Worm (Caenorhabditis elegans): Measurements from ENCODE around the gene tmbi-4.

Gene tmbi-4

ce11 chrX:9183836-9184235 is 33.3 kb downstream of the tmbi-4 start, which contains the start of gene Y81B9A.2:
Y81B9A.2 (plus strand) TSS chrX:9184136.
- no peak for TF ChIP-seq pqm-1 (tag; optimal IDR thresholded peaks at IDR 0.05)
- no peak for TF ChIP-seq skn-1 (tag; optimal IDR thresholded peaks at IDR 0.05)
- no peak for TF ChIP-seq snpc-1.2 (GFP tag; IDR thresholded peaks at IDR 0.05)
- TF ChIP-seq egl-27 (tag; optimal IDR thresholded peaks at IDR 0.05): no peak
- TF ChIP-seq sdz-12 (GFP tag; optimal IDR thresholded peaks at IDR 0.05): no peak
- no peak for TF ChIP-seq lin-39 (tag; optimal IDR thresholded peaks at IDR 0.05)
- TF ChIP-seq lin-15B (tag; optimal IDR thresholded peaks at IDR 0.05): no peak
- no peak for TF ChIP-seq mdl-1 (tag; optimal IDR thresholded peaks at IDR 0.05)
- TF ChIP-seq madf-9 (GFP tag; conservative IDR thresholded peaks at IDR 0.05): no peak
- no peak for TF ChIP-seq ces-1 (GFP tag; optimal IDR thresholded peaks at IDR 0.05)
- no peak for TF ChIP-seq hlh-11 (tag; optimal IDR thresholded peaks at IDR 0.05)
- no peak for TF ChIP-seq lin-29 (GFP tag; IDR thresholded peaks at IDR 0.05)
- no peak for TF ChIP-seq duxl-1 (tag; optimal IDR thresholded peaks at IDR 0.05; ENCODE audit: poor library complexity)
- TF ChIP-seq F10B5.3 (tag; optimal IDR thresholded peaks at IDR 0.05): no peak
- TF ChIP-seq F37D6.2 (tag; optimal IDR thresholded peaks at IDR 0.05): no peak
- TF ChIP-seq hif-1 (tag; optimal IDR thresholded peaks at IDR 0.05): no peak
- TF ChIP-seq pha-4 (GFP tag; IDR thresholded peaks at IDR 0.05): no peak
- no peak for TF ChIP-seq pha-4 (tag; optimal IDR thresholded peaks at IDR 0.05)
- TF ChIP-seq ceh-44 (GFP tag; IDR thresholded peaks at IDR 0.05): no peak
- no peak for TF ChIP-seq dve-1 (tag; optimal IDR thresholded peaks at IDR 0.05; ENCODE audit: insufficient read depth)
- no peak for TF ChIP-seq tra-1 (GFP tag; IDR thresholded peaks at IDR 0.05)

DNA sequence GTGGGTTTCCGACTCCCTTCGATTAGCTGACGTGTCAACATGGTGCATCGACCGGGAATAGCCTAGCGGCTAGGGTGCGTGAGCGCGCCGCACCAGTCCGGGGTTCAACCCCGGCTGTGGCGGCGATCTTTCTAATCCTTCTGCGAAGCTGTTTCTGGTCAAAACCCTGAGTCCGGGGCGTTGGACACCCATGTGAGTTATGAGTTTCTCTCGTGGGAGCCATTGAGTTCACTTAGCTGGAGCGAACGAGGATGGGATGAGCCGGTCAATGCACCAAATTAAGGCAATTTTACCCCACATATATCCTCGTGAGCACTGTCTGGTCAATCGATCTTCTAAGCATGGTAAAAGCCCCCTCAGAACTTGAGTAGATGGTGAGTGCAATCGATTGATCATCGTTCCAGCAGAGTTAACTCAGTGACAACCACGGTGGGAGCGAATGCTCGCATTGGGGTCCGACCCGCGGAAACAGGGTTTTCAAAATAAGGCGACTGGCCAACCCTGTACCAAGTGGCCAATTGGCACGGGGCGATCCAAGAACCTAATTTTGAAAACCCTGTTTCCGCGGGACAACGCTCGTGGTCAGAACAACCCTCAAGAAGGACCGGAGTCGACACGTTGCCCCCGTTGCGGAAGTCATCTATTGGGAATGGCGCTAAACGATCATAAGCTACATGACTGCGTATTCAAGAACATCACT is 41.5 kb downstream of the tmbi-4 start, which contains the start of gene Y81B9A.1:
TSS of gene Y81B9A.1 (plus strand) at position 650 of the 700 bp plus-strand sequence.
- no peak for TF ChIP-seq lin-1 (GFP tag; IDR thresholded peaks at IDR 0.05)
- TF ChIP-seq snpc-1.2 (GFP tag; IDR thresholded peaks at IDR 0.05): peak; percentile 43; the same call in 1 of the 2 replicates
- 0 out of 2 replicates have a peak, but pooled peaks have one; percentile 12 for TF ChIP-seq Y48G9A.11 (GFP tag; IDR thresholded peaks at IDR 0.05)
- TF ChIP-seq set-16 (GFP tag; IDR thresholded peaks at IDR 0.05): peak; percentile 84
- peak; percentile 76 for TF ChIP-seq ceh-44 (GFP tag; IDR thresholded peaks at IDR 0.05)
- TF ChIP-seq lim-7 (GFP tag; IDR thresholded peaks at IDR 0.05): 0 out of 2 replicates have a peak, but pooled peaks have one; percentile 15

DNA sequence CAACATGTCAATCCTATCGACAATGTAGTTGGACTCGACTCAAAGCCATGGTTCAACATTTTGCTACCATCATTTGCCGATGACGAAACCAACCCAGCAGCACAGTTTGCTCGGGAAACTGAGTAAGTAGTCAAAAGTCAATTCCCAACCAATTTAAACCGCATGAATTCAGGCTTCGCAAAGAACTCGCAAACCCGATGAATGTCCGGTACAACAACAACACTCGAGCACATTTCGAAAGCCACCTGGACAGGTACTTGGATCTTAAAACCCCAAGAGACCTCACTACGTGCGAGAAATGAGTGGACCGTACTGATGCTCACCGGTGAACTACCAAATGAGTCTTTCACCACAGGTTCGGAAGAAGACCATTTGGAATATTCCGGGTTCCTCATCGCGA is 43.6 kb downstream of the tmbi-4 start:
- TF ChIP-seq D1046.2 (GFP tag; IDR thresholded peaks at IDR 0.05) (no peak), dpl-1 (GFP tag; optimal IDR thresholded peaks at IDR 0.05) (no peak), aha-1 (tag) (peak; percentile 93), ZK337.2 (GFP tag; IDR thresholded peaks at IDR 0.05) (no peak), unc-62 (GFP tag; optimal IDR thresholded peaks at IDR 0.05 in 1 of 2) (peak in 1 of 2 experiments; percentile 70), unc-62 (tag; optimal IDR thresholded peaks at IDR 0.05) (no peak), egl-43 (GFP tag; IDR thresholded peaks at IDR 0.05) (no peak)

ce11 chrX:9195375-9196098 is 45.0 kb downstream of the tmbi-4 start:
- TF ChIP-seq aha-1 (tag) (peak; percentile 96), Y75B8A.6 (GFP tag; IDR thresholded peaks at IDR 0.05) (no peak), nhr-10 (tag; optimal IDR thresholded peaks at IDR 0.05) (no peak), nhr-76 (tag; optimal IDR thresholded peaks at IDR 0.05) (no peak), nhr-102 (tag; optimal IDR thresholded peaks at IDR 0.05) (no peak), lsy-2 (tag; optimal IDR thresholded peaks at IDR 0.05) (no peak), cey-2 (tag; optimal IDR thresholded peaks at IDR 0.05; ENCODE audit: borderline replicate concordance, insufficient read depth) (no peak), nhr-6 (tag; optimal IDR thresholded peaks at IDR 0.05) (no peak), unc-62 (GFP tag; optimal IDR thresholded peaks at IDR 0.05 in 1 of 2) (peak in 1 of 2 experiments; percentile 77), unc-62 (tag; optimal IDR thresholded peaks at IDR 0.05) (no peak), tag-97 (GFP tag; IDR thresholded peaks at IDR 0.05) (no peak), nhr-48 (tag; optimal IDR thresholded peaks at IDR 0.05) (no peak), hlh-11 (tag; optimal IDR thresholded peaks at IDR 0.05) (no peak), dve-1 (tag; optimal IDR thresholded peaks at IDR 0.05; ENCODE audit: insufficient read depth) (no peak), ceh-28 (tag; optimal IDR thresholded peaks at IDR 0.05) (no peak)

All from whole organism, L4 larva.